Worm (Caenorhabditis elegans): ENCODE data around the gene rol-6.
A peak's percentile ranks its signal among the peaks of the same experiment; 100 is the strongest.

The rol-6 gene

ce11 chrII:8721955-8722524, 10.8 kb upstream of the rol-6 start, which contains the start of gene trcs-2:
TSS of gene trcs-2 (plus strand) at chrII:8722474.
- no peak for TF ChIP-seq dmd-4 (tag; optimal IDR thresholded peaks at IDR 0.05; ENCODE audit: borderline replicate concordance)

- no peak for TF ChIP-seq pha-4 (tag; optimal IDR thresholded peaks at IDR 0.05)
- no peak for TF ChIP-seq mec-3 (tag; optimal IDR thresholded peaks at IDR 0.05; ENCODE audit: borderline replicate concordance)
Observed at ce11 chrII:8726700-8727099, 6.2 kb upstream of the rol-6 start, which contains the start of gene T01B7.9. TSS of gene T01B7.9 (minus strand) at chrII:8726800.

ce11 chrII:8730281-8730680, 2.6 kb upstream of the rol-6 start:
- no peak for TF ChIP-seq ceh-14 (tag; optimal IDR thresholded peaks at IDR 0.05)
- no peak for TF ChIP-seq pqm-1 (tag; optimal IDR thresholded peaks at IDR 0.05)
- peak; percentile 51 for TF ChIP-seq elt-2 (tag; optimal IDR thresholded peaks at IDR 0.05)
- no peak for TF ChIP-seq ceh-48 (tag; optimal IDR thresholded peaks at IDR 0.05)
- no peak for TF ChIP-seq ceh-22 (tag; optimal IDR thresholded peaks at IDR 0.05)
- no peak for TF ChIP-seq hlh-8 (tag; optimal IDR thresholded peaks at IDR 0.05)
- TF ChIP-seq zip-5 (tag; optimal IDR thresholded peaks at IDR 0.05), result no peak

ce11 chrII:8730960-8731693, 1.7 kb upstream of the rol-6 start:
- TF ChIP-seq ceh-22 (tag; optimal IDR thresholded peaks at IDR 0.05) (no peak), C38D4.7 (GFP tag; optimal IDR thresholded peaks at IDR 0.05) (no peak), elt-4 (tag; optimal IDR thresholded peaks at IDR 0.05) (no peak), ceh-45 (GFP tag; IDR thresholded peaks at IDR 0.05) (no peak), mec-3 (tag; optimal IDR thresholded peaks at IDR 0.05; ENCODE audit: borderline replicate concordance) (no peak), hlh-6 (tag; optimal IDR thresholded peaks at IDR 0.05) (no peak), unc-86 (tag; optimal IDR thresholded peaks at IDR 0.05) (no peak), sox-4 (tag; optimal IDR thresholded peaks at IDR 0.05) (no peak), fkh-6 (tag; optimal IDR thresholded peaks at IDR 0.05) (no peak), nfya-1 (tag; optimal IDR thresholded peaks at IDR 0.05) (no peak), unc-55 (GFP tag; optimal IDR thresholded peaks at IDR 0.05) (no peak), K02D7.2 (tag; optimal IDR thresholded peaks at IDR 0.05) (no peak), rnt-1 (tag; optimal IDR thresholded peaks at IDR 0.05) (no peak), npax-4 (tag; optimal IDR thresholded peaks at IDR 0.05) (no peak), ttx-3 (tag; optimal IDR thresholded peaks at IDR 0.05) (no peak)

- TF ChIP-seq unc-55 (GFP tag; optimal IDR thresholded peaks at IDR 0.05) (no peak), ceh-6 (GFP tag; optimal IDR thresholded peaks at IDR 0.05) (no peak), ama-1 (optimal IDR thresholded peaks at IDR 0.05) (no peak), nhr-11 (tag; optimal IDR thresholded peaks at IDR 0.05) (no peak), sox-4 (tag; optimal IDR thresholded peaks at IDR 0.05) (no peak), K09A11.1 (tag; optimal IDR thresholded peaks at IDR 0.05; ENCODE audit: insufficient read depth) (no peak), ref-2 (tag; optimal IDR thresholded peaks at IDR 0.05) (no peak), pag-3 (tag; optimal IDR thresholded peaks at IDR 0.05; ENCODE audit: borderline replicate concordance) (no peak), nhr-232 (tag; optimal IDR thresholded peaks at IDR 0.05) (no peak), zip-5 (tag; optimal IDR thresholded peaks at IDR 0.05) (no peak), dve-1 (tag; optimal IDR thresholded peaks at IDR 0.05) (no peak), odd-2 (tag; optimal IDR thresholded peaks at IDR 0.05) (no peak), unc-42 (tag; optimal IDR thresholded peaks at IDR 0.05) (no peak), ttx-3 (tag; optimal IDR thresholded peaks at IDR 0.05) (no peak)
Observed at ce11 chrII:8731736-8732229, 1.1 kb upstream of the rol-6 start.

All from whole organism, late embryonic.